Fruit fly (Drosophila melanogaster) whole organism, embryonic: Measurements from ENCODE around the gene rogdi.

Experiments
- Adf1 ChIP-seq: fragments of 200-800 bp; sonication (Bioruptor generic); IDR thresholded peaks from 2 replicates; pipeline ENCODE4 v1.3.6; 2022; ENCODE audit warnings: missing biosample characterization, missing genetic modification characterization
- Aef1 ChIP-seq: fragments of 200-800 bp; sonication (Bioruptor generic); IDR thresholded peaks from 3 replicates; pipeline ENCODE4 v1.3.6; 2022; ENCODE audit warnings: missing biosample characterization, missing genetic modification characterization
- BEAF-32 ChIP-seq: fragments of 200-800 bp; sonication (Bioruptor generic); optimal IDR thresholded peaks from 3 replicates; lab custom pipeline; 2017; ENCODE audit warnings: missing biosample characterization, missing genetic modification characterization, mild to moderate bottlenecking, moderate library complexity, missing genetic modification reagents
- CG12155 ChIP-seq: fragments of 200-800 bp; sonication (Bioruptor generic); optimal IDR thresholded peaks from 3 replicates; lab custom pipeline; 2016; ENCODE audit warnings: missing biosample characterization, missing genetic modification characterization
- CG12219 ChIP-seq: fragments of 200-800 bp; sonication (Bioruptor generic); optimal IDR thresholded peaks from 3 replicates; lab custom pipeline; 2018; ENCODE audit warnings: missing biosample characterization, mild to moderate bottlenecking, missing genetic modification characterization
- CG12659 ChIP-seq: fragments of 200-800 bp; sonication (Bioruptor generic); optimal IDR thresholded peaks from 3 replicates; lab custom pipeline; 2017; ENCODE audit warnings: mild to moderate bottlenecking, missing biosample characterization, missing genetic modification reagents, missing genetic modification characterization
- CG13296 ChIP-seq: fragments of 200-800 bp; sonication (Bioruptor generic); optimal IDR thresholded peaks from 3 replicates; lab custom pipeline; 2018; ENCODE audit warnings: missing biosample characterization, mild to moderate bottlenecking, missing genetic modification characterization
- CG13894 ChIP-seq: fragments of 200-800 bp; sonication (Bioruptor generic); optimal IDR thresholded peaks from 3 replicates; lab custom pipeline; 2018; ENCODE audit warnings: missing biosample characterization, mild to moderate bottlenecking, missing genetic modification characterization, moderate library complexity
- CG15601 ChIP-seq: fragments of 200-800 bp; sonication (Bioruptor generic); optimal IDR thresholded peaks from 3 replicates; lab custom pipeline; 2019; ENCODE audit warnings: missing biosample characterization, mild to moderate bottlenecking, missing genetic modification characterization, moderate library complexity
- CG1603 ChIP-seq: fragments of 200-800 bp; sonication (Bioruptor generic); optimal IDR thresholded peaks from 2 replicates; lab custom pipeline; 2019; ENCODE audit warnings: missing biosample characterization, mild to moderate bottlenecking, missing genetic modification characterization, moderate library complexity
- CG17186 ChIP-seq: fragments of 200-800 bp; sonication (Bioruptor generic); optimal IDR thresholded peaks from 3 replicates; lab custom pipeline; 2017; ENCODE audit warnings: missing biosample characterization, missing genetic modification reagents, missing genetic modification characterization
- CG2116 ChIP-seq: fragments of 200-800 bp; sonication (Bioruptor generic); optimal IDR thresholded peaks from 3 replicates; lab custom pipeline; 2018; ENCODE audit warnings: missing biosample characterization, mild to moderate bottlenecking, missing genetic modification characterization
- CG2199 ChIP-seq: fragments of 200-800 bp; sonication (Bioruptor generic); IDR thresholded peaks from 3 replicates; pipeline ENCODE4 v1.3.6; 2022; ENCODE audit warnings: missing biosample characterization, missing genetic modification characterization
- CG31365 ChIP-seq: fragments of 200-800 bp; sonication (Bioruptor generic); optimal IDR thresholded peaks from 2 replicates; lab custom pipeline; 2018; ENCODE audit warnings: missing biosample characterization, mild to moderate bottlenecking, missing genetic modification characterization
- CG4617 ChIP-seq: fragments of 200-800 bp; sonication (Bioruptor generic); optimal IDR thresholded peaks from 3 replicates; lab custom pipeline; 2016; ENCODE audit warnings: missing biosample characterization, missing genetic modification characterization, borderline replicate concordance
- CG7271 ChIP-seq: fragments of 200-800 bp; sonication (Bioruptor generic); optimal IDR thresholded peaks from 2 replicates; lab custom pipeline; 2018; ENCODE audit warnings: missing biosample characterization, mild to moderate bottlenecking, missing genetic modification characterization, moderate library complexity
- CG8478 ChIP-seq: fragments of >200 bp; optimal IDR thresholded peaks from 2 replicates; lab custom pipeline; 2018
- CoRest ChIP-seq: fragments of 200-800 bp; sonication (Bioruptor generic); optimal IDR thresholded peaks from 3 replicates; lab custom pipeline; 2018; ENCODE audit warnings: missing biosample characterization, mild to moderate bottlenecking, missing genetic modification characterization, moderate library complexity
- Dp ChIP-seq: fragments of 200-800 bp; sonication (Bioruptor generic); optimal IDR thresholded peaks from 2 replicates; lab custom pipeline; 2018; ENCODE audit warnings: missing biosample characterization, mild to moderate bottlenecking, missing genetic modification characterization, moderate library complexity
- E2f2 ChIP-seq: fragments of 200-800 bp; sonication (Bioruptor generic); IDR thresholded peaks from 2 replicates; pipeline ENCODE4 v1.3.6; 2022; ENCODE audit warnings: missing biosample characterization, missing genetic modification characterization
- Eip74EF ChIP-seq, 2 experiments: fragments of 200-800 bp in 1 of 2; fragments of >200 bp in 1 of 2; sonication (Bioruptor generic) in 1 of 2; optimal IDR thresholded peaks; 2 replicates each; lab custom pipeline; 2017 to 2019; ENCODE audit warnings: missing biosample characterization in 2 of 2, missing genetic modification characterization in 2 of 2, mild to moderate bottlenecking in 1 of 2, moderate library complexity in 1 of 2
- Hand ChIP-seq: fragments of 200-800 bp; sonication (Bioruptor generic); optimal IDR thresholded peaks from 2 replicates; lab custom pipeline; 2017; ENCODE audit warnings: mild to moderate bottlenecking, missing biosample characterization, missing genetic modification reagents, missing genetic modification characterization
- HmgD ChIP-seq: fragments of 200-800 bp; sonication (Bioruptor generic); optimal IDR thresholded peaks from 3 replicates; lab custom pipeline; 2016; ENCODE audit warnings: missing biosample characterization, missing genetic modification characterization
- Hmx ChIP-seq: fragments of 200-800 bp; sonication (Bioruptor generic); optimal IDR thresholded peaks from 2 replicates; lab custom pipeline; 2016; ENCODE audit warnings: missing biosample characterization, missing genetic modification characterization
- Lhr ChIP-seq: fragments of 200-800 bp; sonication (Bioruptor generic); optimal IDR thresholded peaks from 3 replicates; lab custom pipeline; 2017; ENCODE audit warnings: mild to moderate bottlenecking, missing biosample characterization, missing genetic modification reagents, missing genetic modification characterization
- MBD-R2 ChIP-seq: fragments of 200-800 bp; sonication (Bioruptor generic); IDR thresholded peaks from 2 replicates; pipeline ENCODE4 v1.3.6; 2022; ENCODE audit warnings: missing biosample characterization, missing genetic modification characterization
- Mes4 ChIP-seq: fragments of 200-800 bp; sonication (Bioruptor generic); optimal IDR thresholded peaks from 2 replicates; lab custom pipeline; 2016; ENCODE audit warnings: missing biosample characterization, missing genetic modification characterization
- Scr ChIP-seq: fragments of 200-800 bp; sonication (Bioruptor generic); IDR thresholded peaks from 2 replicates; pipeline ENCODE4 v1.3.6; 2022; ENCODE audit warnings: missing biosample characterization, missing genetic modification characterization; ENCODE audit not compliant: partially characterized antibody
- Xrp1 ChIP-seq: fragments of 200-800 bp; sonication (Bioruptor generic); IDR thresholded peaks from 2 replicates; pipeline ENCODE4 v1.3.6; 2022; ENCODE audit warnings: missing biosample characterization, missing genetic modification characterization
- amos ChIP-seq: fragments of 200-800 bp; sonication (Bioruptor generic); IDR thresholded peaks from 2 replicates; pipeline ENCODE4 v1.3.6; 2022; ENCODE audit warnings: missing biosample characterization, missing genetic modification characterization; ENCODE audit not compliant: partially characterized antibody
- bcd ChIP-seq: fragments of 200-800 bp; sonication (Bioruptor generic); optimal IDR thresholded peaks from 2 replicates; lab custom pipeline; 2017; ENCODE audit warnings: missing biosample characterization, mild to moderate bottlenecking, missing genetic modification characterization
- dysf ChIP-seq: fragments of 200-800 bp; sonication (Bioruptor generic); IDR thresholded peaks from 3 replicates; pipeline ENCODE4 v1.3.6; 2022; ENCODE audit warnings: missing biosample characterization, missing genetic modification characterization
- ewg ChIP-seq: fragments of 200-800 bp; sonication (Bioruptor generic); optimal IDR thresholded peaks from 3 replicates; lab custom pipeline; 2017; ENCODE audit warnings: mild to moderate bottlenecking, missing biosample characterization, missing genetic modification reagents, missing genetic modification characterization
- gem ChIP-seq: fragments of 200-800 bp; sonication (Bioruptor generic); optimal IDR thresholded peaks from 2 replicates; lab custom pipeline; 2019; ENCODE audit warnings: missing biosample characterization, mild to moderate bottlenecking, missing genetic modification characterization, moderate library complexity
- gfzf ChIP-seq: fragments of 200-800 bp; sonication (Bioruptor generic); optimal IDR thresholded peaks from 2 replicates; lab custom pipeline; 2016; ENCODE audit warnings: missing biosample characterization, mild to moderate bottlenecking, missing genetic modification characterization, moderate library complexity
- grn ChIP-seq: fragments of 200-800 bp; sonication (Bioruptor generic); optimal IDR thresholded peaks from 3 replicates; lab custom pipeline; 2017; ENCODE audit warnings: missing biosample characterization, missing genetic modification characterization
- hkb ChIP-seq, 2 experiments: fragments of 200-800 bp in 1 of 2; fragments of >200 bp in 1 of 2; sonication (Bioruptor generic) in 1 of 2; IDR thresholded peaks in 1 of 2; optimal IDR thresholded peaks in 1 of 2; 2 replicates each; pipeline versions ENCODE4 v1.3.6 to Lab custom; 2017 to 2022; ENCODE audit warnings: missing biosample characterization in 1 of 2, missing genetic modification characterization in 1 of 2
- kah ChIP-seq: fragments of 200-800 bp; sonication (Bioruptor generic); optimal IDR thresholded peaks from 2 replicates; lab custom pipeline; 2018; ENCODE audit warnings: missing biosample characterization, mild to moderate bottlenecking, missing genetic modification characterization
- phol ChIP-seq: fragments of 200-800 bp; sonication (Bioruptor generic); optimal IDR thresholded peaks from 3 replicates; lab custom pipeline; 2018; ENCODE audit warnings: missing biosample characterization, mild to moderate bottlenecking, missing genetic modification characterization, moderate library complexity
- sens ChIP-seq: fragments of 200-800 bp; sonication (Bioruptor generic); peaks from one replicate; lab custom pipeline; 2016; ENCODE audit warnings: missing biosample characterization, missing genetic modification characterization
- slbo ChIP-seq: fragments of 200-800 bp; sonication (Bioruptor generic); IDR thresholded peaks from 2 replicates; pipeline ENCODE4 v1.3.6; 2022; ENCODE audit warnings: missing biosample characterization, missing genetic modification characterization
- slp2 ChIP-seq: fragments of 200-800 bp; sonication (Bioruptor generic); optimal IDR thresholded peaks from 2 replicates; lab custom pipeline; 2016; ENCODE audit warnings: missing biosample characterization, missing genetic modification characterization
- sob ChIP-seq: fragments of 200-800 bp; sonication (Bioruptor generic); IDR thresholded peaks from 2 replicates; pipeline ENCODE4 v1.3.6; 2022; ENCODE audit warnings: missing biosample characterization, missing genetic modification characterization
- vvl ChIP-seq: fragments of 200-800 bp; sonication (Bioruptor generic); IDR thresholded peaks from 2 replicates; pipeline ENCODE4 v1.3.6; 2022; ENCODE audit warnings: missing biosample characterization, missing genetic modification characterization

rogdi gene

DNA sequence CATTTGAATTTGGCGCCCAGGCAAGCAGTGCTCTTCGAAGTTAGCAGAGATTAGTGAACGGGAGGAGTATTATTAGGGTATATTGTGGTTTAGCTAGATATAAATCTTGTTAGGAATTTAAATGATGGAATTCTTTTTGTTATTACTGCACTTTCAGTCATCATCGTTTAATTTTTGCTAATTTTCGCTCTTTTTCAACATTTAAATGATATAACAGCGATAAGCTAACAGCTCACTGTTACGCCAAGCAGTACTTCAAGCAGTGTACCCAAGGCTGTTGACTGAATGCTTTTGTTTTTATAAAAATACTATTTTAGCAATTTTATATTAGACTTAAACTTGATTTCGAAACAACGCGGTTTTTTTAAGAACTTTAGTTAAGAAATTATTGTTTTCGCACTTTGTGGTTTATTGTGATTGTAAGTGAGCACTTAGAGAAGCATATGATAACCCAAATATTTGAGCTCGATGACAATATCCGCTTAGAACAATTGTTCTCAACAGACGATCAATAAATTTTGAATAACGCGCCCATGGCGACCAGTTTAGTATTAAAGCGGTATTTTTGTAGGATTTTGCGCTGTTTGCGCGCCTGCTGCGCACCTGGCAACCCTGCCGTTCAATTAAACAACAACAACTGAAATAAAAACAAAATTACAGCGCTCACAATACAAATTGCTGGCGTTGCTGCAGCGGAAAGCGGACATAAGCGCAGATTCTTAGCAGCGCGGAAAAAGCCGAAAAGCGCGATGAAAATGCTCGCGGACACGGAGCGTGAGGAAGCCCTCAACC lies 1.5 kb downstream of the rogdi start (continued):
- TF ChIP-seq CG1603 (tag; lab: Kevin White, UChicago) (peak; percentile 12), CG12219 (GFP tag; lab: Kevin White, UChicago) (no peak), slbo (GFP tag; lab: Robert Waterston, UW) (0 out of 2 replicates have a peak, but pooled peaks have one; percentile 5), CG2199 (GFP tag; lab: Robert Waterston, UW) (0 out of 3 replicates have a peak, but pooled peaks have one; percentile 8), Dp (GFP tag; lab: Kevin White, UChicago) (peak; percentile 84), MBD-R2 (GFP tag; lab: Robert Waterston, UW) (peak; percentile 58; the same call in 1 of the 2 replicates), gem (tag; lab: Kevin White, UChicago) (peak; percentile 10), grn (GFP tag; lab: Kevin White, UChicago) (no peak), Hmx (no peak), kah (GFP tag; lab: Kevin White, UChicago) (no peak), CoRest (tag; lab: Kevin White, UChicago) (peak; percentile 3), bcd (GFP tag; lab: Kevin White, UChicago) (peak; percentile 13), Hand (GFP tag; lab: Kevin White, UChicago) (no peak), ewg (GFP tag; lab: Kevin White, UChicago) (peak; percentile 83), dysf (GFP tag; lab: Robert Waterston, UW) (no peak), sob (GFP tag; lab: Robert Waterston, UW) (no peak), phol (peak; percentile 11), CG17186 (GFP tag; lab: Kevin White, UChicago) (peak; percentile 97), CG12155 (GFP tag; lab: Kevin White, UChicago) (no peak), Eip74EF (GFP tag; optimal IDR thresholded peaks at IDR 0.05; lab: Kevin White, UChicago) (peak in 1 of 2 experiments; percentile 80), Adf1 (GFP tag; lab: Robert Waterston, UW) (peak; percentile 70), sens (GFP tag; lab: Kevin White, UChicago) (peak; percentile 44), HmgD (GFP tag; lab: Kevin White, UChicago) (peak; percentile 15), CG31365 (peak; percentile 95), gfzf (GFP tag; lab: Kevin White, UChicago) (peak; percentile 64), Lhr (peak; percentile 12), Aef1 (peak; percentile 87), CG7271 (tag; lab: Kevin White, UChicago) (peak; percentile 6), CG8478 (peak; percentile 32), CG15601 (tag; lab: Kevin White, UChicago) (peak; percentile 99), E2f2 (GFP tag; lab: Robert Waterston, UW) (peak; percentile 91), hkb (optimal IDR thresholded peaks at IDR 0.05; lab: Kevin White, UChicago) (no peak), hkb (GFP tag; IDR thresholded peaks at IDR 0.05; lab: Robert Waterston, UW) (0 out of 2 replicates have a peak, but pooled peaks have one; percentile 19), CG13296 (GFP tag; lab: Kevin White, UChicago) (peak; percentile 7), CG4617 (peak; percentile 70), vvl (GFP tag; lab: Robert Waterston, UW) (peak; percentile 30; the same call in 1 of the 2 replicates), CG12659 (GFP tag; lab: Kevin White, UChicago) (peak; percentile 42), amos (GFP tag; lab: Robert Waterston, UW) (no peak), Scr (GFP tag; lab: Robert Waterston, UW) (0 out of 2 replicates have a peak, but pooled peaks have one; percentile 16), slp2 (no peak), Mes4 (GFP tag; lab: Kevin White, UChicago) (no peak), CG13894 (tag; lab: Kevin White, UChicago) (no peak), BEAF-32 (GFP tag; lab: Kevin White, UChicago) (peak; percentile 15), Xrp1 (GFP tag; lab: Robert Waterston, UW) (no peak), CG2116 (GFP tag; lab: Kevin White, UChicago) (no peak)
